Fruit fly (Drosophila melanogaster): ENCODE data around the gene wrm1.

The wrm1 gene

dm6 chr3L:7367798-7368678, 33.0 kb upstream of the wrm1 start (continued):
- TF ChIP-seq gce (GFP tag; IDR thresholded peaks at IDR 0.05) (no peak), CG15696 (tag; optimal IDR thresholded peaks at IDR 0.05) (no peak), hb (GFP tag; IDR thresholded peaks at IDR 0.05; ENCODE audit: partially characterized antibody) (no peak), CG17186 (GFP tag; optimal IDR thresholded peaks at IDR 0.05) (no peak), ham (GFP tag; IDR thresholded peaks at IDR 0.05) (no peak), ato (GFP tag; IDR thresholded peaks at IDR 0.05; ENCODE audit: partially characterized antibody) (0 out of 2 replicates have a peak, but pooled peaks have one; percentile 32), sima (GFP tag; optimal IDR thresholded peaks at IDR 0.05) (no peak), CG15269 (tag; optimal IDR thresholded peaks at IDR 0.05) (peak; percentile 54), CG3407 (GFP tag; optimal IDR thresholded peaks at IDR 0.05) (no peak), CG1647 (GFP tag; optimal IDR thresholded peaks at IDR 0.05) (peak; percentile 21), CG4424 (GFP tag; optimal IDR thresholded peaks at IDR 0.05) (peak; percentile 46), TFAM (GFP tag; optimal IDR thresholded peaks at IDR 0.05) (no peak), gfzf (GFP tag; optimal IDR thresholded peaks at IDR 0.05) (no peak), HLHmδ (GFP tag; optimal IDR thresholded peaks at IDR 0.05) (peak; percentile 7), Doc2 (GFP tag; IDR thresholded peaks at IDR 0.05) (no peak), exex (tag; optimal IDR thresholded peaks at IDR 0.05) (peak; percentile 88), CG12769 (tag; optimal IDR thresholded peaks at IDR 0.05) (peak; percentile 48), Dip3 (GFP tag; optimal IDR thresholded peaks at IDR 0.05) (no peak), CG12744 (GFP tag; optimal IDR thresholded peaks at IDR 0.05) (no peak), CG11456 (GFP tag; IDR thresholded peaks at IDR 0.05) (no peak), NC2β (GFP tag; optimal IDR thresholded peaks at IDR 0.05) (no peak), en (GFP tag; optimal IDR thresholded peaks at IDR 0.05) (peak; percentile 9), pnt (GFP tag; optimal IDR thresholded peaks at IDR 0.05) (no peak), nau (GFP tag; optimal IDR thresholded peaks at IDR 0.05) (no peak), Lpt (GFP tag; optimal IDR thresholded peaks at IDR 0.05) (no peak), CG11696 (GFP tag; IDR thresholded peaks at IDR 0.05) (no peak), CG8089 (GFP tag; optimal IDR thresholded peaks at IDR 0.05) (no peak), Camta (GFP tag; optimal IDR thresholded peaks at IDR 0.05) (peak; percentile 22), Dp (GFP tag; optimal IDR thresholded peaks at IDR 0.05) (no peak), chinmo (GFP tag; IDR thresholded peaks at IDR 0.05; ENCODE audit: partially characterized antibody) (peak; percentile 81; the same call in 2 of the 4 replicates), CG11247 (GFP tag; IDR thresholded peaks at IDR 0.05) (no peak), CG15601 (tag; optimal IDR thresholded peaks at IDR 0.05) (no peak), CG30020 (tag; optimal IDR thresholded peaks at IDR 0.05) (no peak), phol (tag; optimal IDR thresholded peaks at IDR 0.05) (peak; percentile 40), danr (GFP tag; IDR thresholded peaks at IDR 0.05) (no peak), CG2678 (tag; optimal IDR thresholded peaks at IDR 0.05) (peak; percentile 45), gem (tag; optimal IDR thresholded peaks at IDR 0.05) (peak; percentile 58), dan (GFP tag; IDR thresholded peaks at IDR 0.05) (no peak), stwl (tag; optimal IDR thresholded peaks at IDR 0.05) (no peak), CG12391 (tag; optimal IDR thresholded peaks at IDR 0.05) (peak; percentile 9), trem (tag; optimal IDR thresholded peaks at IDR 0.05) (no peak), sr (GFP tag; IDR thresholded peaks at IDR 0.05) (peak; percentile 94; the same call in 2 of the 3 replicates), az2 (GFP tag; optimal IDR thresholded peaks at IDR 0.05) (peak; percentile 1), Myb (GFP tag; optimal IDR thresholded peaks at IDR 0.05) (no peak), bigmax (GFP tag; optimal IDR thresholded peaks at IDR 0.05) (no peak), maf-S (GFP tag; optimal IDR thresholded peaks at IDR 0.05) (no peak), jumu (GFP tag; optimal IDR thresholded peaks at IDR 0.05) (no peak), CG2129 (GFP tag; IDR thresholded peaks at IDR 0.05; ENCODE audit: partially characterized antibody) (no peak), hth (optimal IDR thresholded peaks at IDR 0.05) (no peak)

All from whole organism, embryonic.